Worm (Caenorhabditis elegans) whole organism, L1 larva: Measurements from ENCODE around the gene F16H6.9.

Source experiments
- F16B12.6 ChIP-seq: fragments of 150-350 bp; optimal IDR thresholded peaks from 2 replicates; lab custom pipeline; 2014; ENCODE audit warnings: missing biosample characterization, missing genetic modification characterization
- alr-1 ChIP-seq: fragments of 200-800 bp; sonication (Bioruptor generic); optimal IDR thresholded peaks from 2 replicates; lab custom pipeline; 2018; ENCODE audit warnings: borderline replicate concordance, mild to moderate bottlenecking, missing genetic modification characterization, missing compliant biosample characterization
- ceh-8 ChIP-seq: fragments of 200-800 bp; sonication (Bioruptor generic); optimal IDR thresholded peaks from 2 replicates; lab custom pipeline; 2018; ENCODE audit warnings: mild to moderate bottlenecking, missing genetic modification characterization, moderate library complexity, missing compliant biosample characterization
- ceh-88 ChIP-seq: fragments of 200-800 bp; sonication (Bioruptor generic); IDR thresholded peaks from 2 replicates; pipeline ENCODE4 v1.3.6; 2022; ENCODE audit warnings: missing genetic modification characterization, missing compliant biosample characterization
- ces-1 ChIP-seq: fragments of 150-350 bp; optimal IDR thresholded peaks from 2 replicates; lab custom pipeline; 2014; ENCODE audit warnings: missing biosample characterization, missing genetic modification reagents, missing genetic modification characterization
- dpl-1 ChIP-seq, 3 experiments: fragments of 150-350 bp in 2 of 3; sonication (generic microtip) in 1 of 3; optimal IDR thresholded peaks; 2 replicates each; lab custom pipeline; 2014 to 2017; ENCODE audit warnings: missing biosample characterization in 3 of 3, missing genetic modification characterization in 3 of 3, missing genetic modification reagents in 3 of 3
- fkh-10 ChIP-seq: sonication (generic microtip); optimal IDR thresholded peaks from 2 replicates; lab custom pipeline; 2017; ENCODE audit warnings: missing biosample characterization, missing genetic modification reagents, missing genetic modification characterization
- fkh-4 ChIP-seq: sonication (generic microtip); optimal IDR thresholded peaks from 2 replicates; lab custom pipeline; 2016; ENCODE audit warnings: missing compliant biosample characterization, missing genetic modification characterization, borderline replicate concordance
- fkh-8 ChIP-seq: sonication (generic microtip); optimal IDR thresholded peaks from 2 replicates; lab custom pipeline; 2016; ENCODE audit warnings: mild to moderate bottlenecking, missing genetic modification characterization, missing compliant biosample characterization
- hlh-4 ChIP-seq: sonication (generic microtip); optimal IDR thresholded peaks from 2 replicates; lab custom pipeline; 2016; ENCODE audit warnings: mild to moderate bottlenecking, missing genetic modification characterization, missing compliant biosample characterization
- jun-1 ChIP-seq: fragments of 150-350 bp; optimal IDR thresholded peaks from 2 replicates; lab custom pipeline; 2014; ENCODE audit warnings: missing biosample characterization, missing genetic modification reagents, missing genetic modification characterization
- lin-35 ChIP-seq, 2 experiments: fragments of 150-350 bp; optimal IDR thresholded peaks; 2 replicates each; lab custom pipeline; 2014; ENCODE audit warnings: missing biosample characterization in 2 of 2, missing genetic modification characterization in 2 of 2, missing genetic modification reagents in 2 of 2
- lin-39 ChIP-seq: fragments of 150-350 bp; optimal IDR thresholded peaks from 2 replicates; lab custom pipeline; 2014; ENCODE audit warnings: missing biosample characterization, missing genetic modification reagents, missing genetic modification characterization
- nhr-11 ChIP-seq: fragments of 150-350 bp; optimal IDR thresholded peaks from 2 replicates; lab custom pipeline; 2014; ENCODE audit warnings: missing biosample characterization, missing genetic modification characterization
- nhr-76 ChIP-seq: sonication (generic microtip); optimal IDR thresholded peaks from 2 replicates; lab custom pipeline; 2017; ENCODE audit warnings: missing biosample characterization, missing genetic modification characterization
- nhr-90 ChIP-seq: sonication (generic microtip); optimal IDR thresholded peaks from 2 replicates; lab custom pipeline; 2016; ENCODE audit warnings: mild to moderate bottlenecking, missing genetic modification characterization, missing compliant biosample characterization; ENCODE audit not compliant: poor library complexity
- pag-3 ChIP-seq: sonication (generic microtip); optimal IDR thresholded peaks from 2 replicates; lab custom pipeline; 2017; ENCODE audit warnings: missing genetic modification characterization, mild to moderate bottlenecking, missing compliant biosample characterization, antibody characterized with exemption, borderline replicate concordance; ENCODE audit not compliant: insufficient read depth
- pqm-1 ChIP-seq: sonication (generic microtip); optimal IDR thresholded peaks from 3 replicates; lab custom pipeline; 2017; ENCODE audit warnings: missing biosample characterization, missing genetic modification characterization
- sox-4 ChIP-seq: sonication (generic microtip); optimal IDR thresholded peaks from 2 replicates; lab custom pipeline; 2016; ENCODE audit warnings: missing genetic modification characterization, missing compliant biosample characterization
- tlp-1 ChIP-seq: fragments of 150-350 bp; optimal IDR thresholded peaks from 2 replicates; lab custom pipeline; 2014; ENCODE audit warnings: missing biosample characterization, missing genetic modification characterization
- unc-130 ChIP-seq: fragments of 150-350 bp; optimal IDR thresholded peaks from 2 replicates; lab custom pipeline; 2017; ENCODE audit warnings: missing biosample characterization, missing genetic modification characterization, inconsistent platforms
- unc-30 ChIP-seq: sonication (generic microtip); optimal IDR thresholded peaks from 2 replicates; lab custom pipeline; 2017; ENCODE audit warnings: missing biosample characterization, missing genetic modification characterization
- xbp-1 ChIP-seq: sonication (generic microtip); optimal IDR thresholded peaks from 2 replicates; lab custom pipeline; 2016; ENCODE audit warnings: missing genetic modification characterization, missing compliant biosample characterization

F16H6.9 gene

DNA sequence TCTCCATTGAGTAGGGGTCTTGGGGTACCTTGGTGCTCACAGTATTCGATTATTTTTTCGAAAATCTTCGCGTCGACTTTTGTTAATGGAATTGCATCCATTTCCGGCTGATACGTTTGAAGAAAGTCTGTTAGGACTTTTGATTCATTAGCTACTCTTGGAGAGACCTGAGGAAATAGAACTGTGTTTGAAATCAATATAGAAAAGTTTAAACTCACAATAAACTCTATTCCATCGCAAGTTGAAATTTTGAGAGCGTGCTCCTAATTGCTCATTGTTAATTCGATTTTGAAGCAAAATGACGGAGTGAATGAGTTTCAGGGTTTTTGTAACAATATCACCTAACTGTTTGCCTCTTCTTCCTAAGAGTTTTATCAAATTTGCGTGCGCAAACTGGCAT lies 53.0 kb downstream of the F16H6.9 start, which contains the start of gene skr-6:
TSS of gene skr-6 (minus strand) at position 101 of the 400 bp plus-strand sequence.
- TF ChIP-seq F16B12.6 (tag; lab: Kevin White, UChicago): no peak
- no peak for TF ChIP-seq tlp-1 (tag; lab: Kevin White, UChicago)
- no peak for TF ChIP-seq unc-30
- TF ChIP-seq fkh-4 (tag; lab: Kevin White, UChicago): no peak
- TF ChIP-seq xbp-1 (tag; lab: Kevin White, UChicago): no peak
- no peak for TF ChIP-seq pqm-1
- TF ChIP-seq ceh-8 (GFP tag; lab: Kevin White, UChicago): no peak
- no peak for TF ChIP-seq jun-1
- no peak for TF ChIP-seq alr-1 (tag; lab: Kevin White, UChicago)
- TF ChIP-seq ces-1: no peak
- no peak for TF ChIP-seq hlh-4 (tag; lab: Kevin White, UChicago)
- no peak for TF ChIP-seq fkh-8 (tag; lab: Kevin White, UChicago)
- no peak for TF ChIP-seq sox-4 (tag; lab: Kevin White, UChicago)

DNA sequence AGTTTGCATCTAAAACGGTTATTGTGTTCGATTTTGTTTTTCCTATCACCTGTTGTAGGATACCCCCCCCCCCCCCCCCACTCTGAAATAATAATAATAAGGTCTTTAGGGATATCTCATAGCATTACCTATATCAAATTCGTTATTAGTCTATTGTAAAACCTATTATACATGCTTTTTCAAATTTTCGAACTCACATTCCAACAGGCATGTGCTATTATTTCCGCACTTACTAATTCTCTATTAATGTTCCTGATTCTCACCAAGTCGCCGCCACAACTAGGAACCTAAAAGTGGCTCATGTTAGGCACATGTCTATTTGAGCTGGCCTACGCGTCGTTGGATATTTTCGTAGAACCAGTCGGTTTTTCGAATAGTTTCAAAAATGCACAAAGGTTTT lies 53.5 kb downstream of the F16H6.9 start, which contains the start of gene Y37H2C.4:
TSS of gene Y37H2C.4 (plus strand) at position 301 of the 400 bp plus-strand sequence.
- TF ChIP-seq pag-3 (tag; lab: Kevin White, UChicago) (no peak), lin-39 (tag; lab: Kevin White, UChicago) (no peak), dpl-1 (GFP tag; optimal IDR thresholded peaks at IDR 0.05; lab: Kevin White, UChicago) (no peak), tlp-1 (tag; lab: Kevin White, UChicago) (no peak), nhr-76 (no peak), nhr-90 (no peak), xbp-1 (tag; lab: Kevin White, UChicago) (no peak), fkh-10 (no peak), hlh-4 (tag; lab: Kevin White, UChicago) (no peak), ces-1 (no peak), lin-35 (GFP tag; optimal IDR thresholded peaks at IDR 0.05; lab: Kevin White, UChicago) (no peak), ceh-88 (GFP tag; lab: Robert Waterston, UW) (no peak), ceh-8 (GFP tag; lab: Kevin White, UChicago) (no peak), unc-130 (tag; lab: Kevin White, UChicago) (no peak), nhr-11 (tag; lab: Kevin White, UChicago) (no peak)
